Worm (Caenorhabditis elegans) whole organism, L4 larva: ENCODE data around the gene nmad-1.

Experiments used
- D1046.2 ChIP-seq: fragments of 200-800 bp; sonication (Bioruptor generic); IDR thresholded peaks from 2 replicates; pipeline ENCODE4 v1.3.6; 2022; ENCODE audit warnings: missing genetic modification characterization, missing compliant biosample characterization
- F10B5.3 ChIP-seq: sonication (generic microtip); optimal IDR thresholded peaks from 2 replicates; lab custom pipeline; 2016; ENCODE audit warnings: mild to moderate bottlenecking, missing genetic modification characterization, missing compliant biosample characterization
- F26F4.8 ChIP-seq: fragments of 200-800 bp; sonication (Bioruptor generic); conservative IDR thresholded peaks from 2 replicates; pipeline ENCODE4 v1.3.6; 2022; ENCODE audit warnings: missing genetic modification characterization, missing compliant biosample characterization
- F49E8.2 ChIP-seq: sonication (generic microtip); optimal IDR thresholded peaks from 2 replicates; lab custom pipeline; 2016; ENCODE audit warnings: missing compliant biosample characterization, mild to moderate bottlenecking, missing genetic modification characterization, borderline replicate concordance
- Y48G9A.11 ChIP-seq: fragments of 200-800 bp; sonication (Bioruptor generic); IDR thresholded peaks from 2 replicates; pipeline ENCODE4 v1.3.6; 2022; ENCODE audit warnings: missing genetic modification reagents, missing genetic modification characterization, missing compliant biosample characterization
- ZK337.2 ChIP-seq: fragments of 200-800 bp; sonication (Bioruptor generic); IDR thresholded peaks from 2 replicates; pipeline ENCODE4 v1.3.6; 2022; ENCODE audit warnings: missing genetic modification reagents, missing genetic modification characterization, missing compliant biosample characterization
- ZK546.5 ChIP-seq, 2 experiments: sonication (generic microtip); optimal IDR thresholded peaks; 2 replicates each; lab custom pipeline; 2017; ENCODE audit warnings: missing biosample characterization in 2 of 2, missing genetic modification characterization in 2 of 2
- aha-1 ChIP-seq: fragments of 150-350 bp; peaks from one replicate; lab custom pipeline; 2014; ENCODE audit warnings: missing biosample characterization, missing genetic modification characterization
- ama-1 ChIP-seq: fragments of 150-350 bp; optimal IDR thresholded peaks from 2 replicates; lab custom pipeline; 2014; ENCODE audit warnings: inconsistent platforms, mixed read lengths
- attf-4 ChIP-seq: sonication (generic microtip); optimal IDR thresholded peaks from 3 replicates; lab custom pipeline; 2017; ENCODE audit warnings: missing biosample characterization, missing genetic modification characterization
- ceh-20 ChIP-seq: fragments of 200-800 bp; sonication (Bioruptor generic); IDR thresholded peaks from 2 replicates; pipeline ENCODE4 v1.3.6; 2022; ENCODE audit warnings: missing genetic modification reagents, missing genetic modification characterization, missing compliant biosample characterization
- ceh-82 ChIP-seq: sonication (generic microtip); optimal IDR thresholded peaks from 2 replicates; lab custom pipeline; 2017; ENCODE audit warnings: missing biosample characterization, missing genetic modification characterization
- ctbp-1 ChIP-seq: fragments of 200-800 bp; sonication (Bioruptor generic); IDR thresholded peaks from 2 replicates; pipeline ENCODE4 v1.3.6; 2022; ENCODE audit warnings: missing genetic modification reagents, missing genetic modification characterization, missing compliant biosample characterization
- daf-19 ChIP-seq: fragments of 200-800 bp; sonication (Bioruptor generic); conservative IDR thresholded peaks from 2 replicates; pipeline ENCODE4 v1.3.6; 2022; ENCODE audit warnings: missing genetic modification characterization, missing compliant biosample characterization
- daf-8 ChIP-seq: fragments of 200-800 bp; sonication (Bioruptor generic); IDR thresholded peaks from 2 replicates; pipeline ENCODE4 v1.3.6; 2022; ENCODE audit warnings: missing genetic modification characterization, missing compliant biosample characterization
- dmd-8 ChIP-seq: fragments of 200-800 bp; sonication (Bioruptor generic); IDR thresholded peaks from 2 replicates; pipeline ENCODE4 v1.3.6; 2022; ENCODE audit warnings: missing genetic modification characterization, missing compliant biosample characterization
- dmd-9 ChIP-seq: fragments of 200-800 bp; sonication (Bioruptor generic); IDR thresholded peaks from 2 replicates; pipeline ENCODE4 v1.3.6; 2022; ENCODE audit warnings: missing genetic modification reagents, missing genetic modification characterization, missing compliant biosample characterization
- dve-1 ChIP-seq: sonication (generic microtip); optimal IDR thresholded peaks from 2 replicates; lab custom pipeline; 2017; ENCODE audit warnings: antibody characterized with exemption, mild to moderate bottlenecking, missing genetic modification characterization, missing compliant biosample characterization; ENCODE audit not compliant: insufficient read depth
- egl-27 ChIP-seq: sonication (generic microtip); optimal IDR thresholded peaks from 3 replicates; lab custom pipeline; 2017; ENCODE audit warnings: missing biosample characterization, missing genetic modification reagents, missing genetic modification characterization
- egl-43 ChIP-seq: fragments of 200-800 bp; sonication (Bioruptor generic); IDR thresholded peaks from 2 replicates; pipeline ENCODE4 v1.3.6; 2022; ENCODE audit warnings: missing genetic modification reagents, missing genetic modification characterization, missing compliant biosample characterization
- hlh-11 ChIP-seq: fragments of 200-800 bp; sonication (Bioruptor generic); optimal IDR thresholded peaks from 2 replicates; lab custom pipeline; 2018; ENCODE audit warnings: mild to moderate bottlenecking, missing genetic modification characterization, missing compliant biosample characterization
- hlh-30 ChIP-seq: sonication (generic microtip); optimal IDR thresholded peaks from 2 replicates; lab custom pipeline; 2017; ENCODE audit warnings: antibody characterized with exemption, mild to moderate bottlenecking, missing genetic modification characterization, missing compliant biosample characterization; ENCODE audit not compliant: insufficient read depth
- hmg-1.1 ChIP-seq: fragments of 200-800 bp; sonication (Bioruptor generic); IDR thresholded peaks from 2 replicates; pipeline ENCODE4 v1.3.6; 2022; ENCODE audit warnings: missing genetic modification reagents, missing genetic modification characterization, missing compliant biosample characterization
- jun-1 ChIP-seq: fragments of 150-350 bp; optimal IDR thresholded peaks from 2 replicates; lab custom pipeline; 2014; ENCODE audit warnings: missing biosample characterization, missing genetic modification reagents, missing genetic modification characterization
- lim-7 ChIP-seq: fragments of 200-800 bp; sonication (Bioruptor generic); IDR thresholded peaks from 2 replicates; pipeline ENCODE4 v1.3.6; 2022; ENCODE audit warnings: missing genetic modification characterization, missing compliant biosample characterization
- lin-1 ChIP-seq: fragments of 200-800 bp; sonication (Bioruptor generic); IDR thresholded peaks from 2 replicates; pipeline ENCODE4 v1.3.6; 2022; ENCODE audit warnings: missing genetic modification reagents, missing genetic modification characterization, missing compliant biosample characterization
- lin-15B ChIP-seq: fragments of 150-350 bp; sonication (generic microtip); optimal IDR thresholded peaks from 3 replicates; lab custom pipeline; 2014; ENCODE audit warnings: missing biosample characterization, missing genetic modification characterization
- lin-29 ChIP-seq: fragments of 200-800 bp; sonication (Bioruptor generic); IDR thresholded peaks from 2 replicates; pipeline ENCODE4 v1.3.6; 2022; ENCODE audit warnings: missing genetic modification reagents, missing genetic modification characterization, missing compliant biosample characterization
- madf-9 ChIP-seq: fragments of 200-800 bp; sonication (Bioruptor generic); conservative IDR thresholded peaks from 2 replicates; pipeline ENCODE4 v1.3.6; 2022; ENCODE audit warnings: missing genetic modification reagents, missing genetic modification characterization, missing compliant biosample characterization
- mdt-29 ChIP-seq: fragments of 200-800 bp; sonication (Bioruptor generic); IDR thresholded peaks from 2 replicates; pipeline ENCODE4 v1.3.6; 2022; ENCODE audit warnings: missing genetic modification reagents, missing genetic modification characterization, missing compliant biosample characterization
- mes-2 ChIP-seq: sonication (generic microtip); optimal IDR thresholded peaks from 2 replicates; lab custom pipeline; 2016; ENCODE audit warnings: missing genotype, mild to moderate bottlenecking, missing genetic modification characterization, missing compliant biosample characterization; ENCODE audit not compliant: poor library complexity, severe bottlenecking
- mxl-2 ChIP-seq: fragments of 200-800 bp; sonication (Bioruptor generic); conservative IDR thresholded peaks from 2 replicates; pipeline ENCODE4 v1.3.6; 2022; ENCODE audit warnings: missing genetic modification reagents, missing genetic modification characterization, missing compliant biosample characterization
- nhr-10 ChIP-seq: fragments of 150-350 bp; optimal IDR thresholded peaks from 2 replicates; lab custom pipeline; 2014; ENCODE audit warnings: missing biosample characterization, missing genetic modification characterization
- nhr-102 ChIP-seq: sonication (generic microtip); optimal IDR thresholded peaks from 2 replicates; lab custom pipeline; 2016; ENCODE audit warnings: mild to moderate bottlenecking, missing genetic modification characterization, moderate library complexity, missing compliant biosample characterization
- nhr-11 ChIP-seq: fragments of 150-350 bp; optimal IDR thresholded peaks from 2 replicates; lab custom pipeline; 2014; ENCODE audit warnings: missing biosample characterization, missing genetic modification characterization
- nhr-111 ChIP-seq: fragments of 200-800 bp; sonication (Bioruptor generic); optimal IDR thresholded peaks from 2 replicates; lab custom pipeline; 2018; ENCODE audit warnings: mild to moderate bottlenecking, missing genetic modification characterization, missing compliant biosample characterization
- nhr-28 ChIP-seq: fragments of 150-350 bp; optimal IDR thresholded peaks from 2 replicates; lab custom pipeline; 2014; ENCODE audit warnings: missing biosample characterization, missing genetic modification characterization
- nhr-42 ChIP-seq: fragments of 200-800 bp; sonication (Bioruptor generic); IDR thresholded peaks from 2 replicates; pipeline ENCODE4 v1.3.6; 2022; ENCODE audit warnings: missing genetic modification characterization, missing compliant biosample characterization
- nhr-76 ChIP-seq: fragments of 150-350 bp; optimal IDR thresholded peaks from 2 replicates; lab custom pipeline; 2014; ENCODE audit warnings: missing biosample characterization, missing genetic modification characterization
- pha-4 ChIP-seq, 2 experiments: fragments of 150-350 bp in 1 of 2; fragments of 200-800 bp in 1 of 2; sonication (Bioruptor generic) in 1 of 2; IDR thresholded peaks in 1 of 2; optimal IDR thresholded peaks in 1 of 2; 2 replicates each; pipeline versions ENCODE4 v1.3.6 to Lab custom; 2014 to 2022; ENCODE audit warnings: missing genetic modification characterization in 2 of 2, missing genetic modification reagents in 2 of 2, missing biosample characterization in 1 of 2, missing compliant biosample characterization in 1 of 2
- saeg-2 ChIP-seq: fragments of 200-800 bp; sonication (Bioruptor generic); IDR thresholded peaks from 2 replicates; pipeline ENCODE4 v1.3.6; 2022; ENCODE audit warnings: missing genetic modification reagents, missing genetic modification characterization, missing compliant biosample characterization
- sdz-12 ChIP-seq: fragments of 200-800 bp; sonication (Bioruptor generic); optimal IDR thresholded peaks from 2 replicates; lab custom pipeline; 2018; ENCODE audit warnings: mild to moderate bottlenecking, missing genetic modification characterization, missing compliant biosample characterization
- spr-1 ChIP-seq: sonication (generic microtip); optimal IDR thresholded peaks from 2 replicates; lab custom pipeline; 2016; ENCODE audit warnings: mild to moderate bottlenecking, missing genetic modification characterization, missing compliant biosample characterization
- spr-3 ChIP-seq: fragments of 200-800 bp; sonication (Bioruptor generic); optimal IDR thresholded peaks from 2 replicates; lab custom pipeline; 2018; ENCODE audit warnings: mild to moderate bottlenecking, missing genetic modification characterization, missing compliant biosample characterization
- tag-97 ChIP-seq: fragments of 200-800 bp; sonication (Bioruptor generic); IDR thresholded peaks from 2 replicates; pipeline ENCODE4 v1.3.6; 2022; ENCODE audit warnings: missing genetic modification characterization, missing compliant biosample characterization
- unc-39 ChIP-seq: sonication (generic microtip); optimal IDR thresholded peaks from 2 replicates; lab custom pipeline; 2017; ENCODE audit warnings: missing biosample characterization, missing genetic modification characterization
- unc-62 ChIP-seq, 3 experiments: fragments of 150-350 bp in 1 of 3; sonication (generic microtip); optimal IDR thresholded peaks in 2 of 3; peaks in 1 of 3; 1 replicate in 1 of 3; 2 replicates in 2 of 3; lab custom pipeline; 2014 to 2017; ENCODE audit warnings: missing biosample characterization in 3 of 3, missing genetic modification characterization in 3 of 3, missing genetic modification reagents in 3 of 3, missing genotype in 1 of 3
- zfp-2 ChIP-seq: sonication (generic microtip); optimal IDR thresholded peaks from 2 replicates; lab custom pipeline; 2016; ENCODE audit warnings: mild to moderate bottlenecking, missing genetic modification characterization, missing compliant biosample characterization
- zip-11 ChIP-seq: fragments of 200-800 bp; sonication (Bioruptor generic); IDR thresholded peaks from 2 replicates; pipeline ENCODE4 v1.3.6; 2022; ENCODE audit warnings: missing genetic modification characterization, missing compliant biosample characterization
- zip-2 ChIP-seq: fragments of 150-350 bp; optimal IDR thresholded peaks from 2 replicates; lab custom pipeline; 2014; ENCODE audit warnings: missing biosample characterization, missing genetic modification characterization

Gene nmad-1

DNA sequence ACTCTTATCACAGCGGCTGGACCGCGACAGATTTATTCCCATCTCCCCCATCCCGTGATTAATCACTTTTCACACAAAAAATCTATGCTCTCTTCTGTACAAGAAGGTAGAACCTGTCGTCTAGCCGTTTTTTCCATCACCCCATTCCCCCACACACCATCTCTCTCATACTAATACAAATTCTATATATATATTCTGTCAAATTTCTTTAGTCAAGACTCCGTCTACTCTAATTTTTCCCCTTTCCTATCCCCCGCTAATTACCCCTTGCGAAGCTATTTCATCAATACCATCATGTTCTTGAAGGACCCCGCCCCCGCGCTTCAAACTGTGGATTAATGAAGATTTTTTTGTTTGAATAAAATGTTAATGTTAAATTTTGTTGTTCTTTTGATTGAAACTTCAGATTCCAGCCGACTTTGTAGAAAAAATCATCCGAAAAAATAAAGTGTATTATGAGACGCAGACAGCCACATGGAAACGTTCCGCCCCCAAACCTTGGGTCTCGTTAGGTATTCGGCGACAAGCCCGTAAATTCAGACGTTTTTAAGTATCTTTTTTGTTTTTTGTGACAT is 48.6 kb downstream of the nmad-1 start (continued):
- TF ChIP-seq sdz-12 (peak; percentile 10), D1046.2 (GFP tag; lab: Robert Waterston, UW) (no peak), ctbp-1 (GFP tag; lab: Robert Waterston, UW) (no peak), pha-4 (GFP tag; IDR thresholded peaks at IDR 0.05; lab: Robert Waterston, UW) (no peak), pha-4 (tag; optimal IDR thresholded peaks at IDR 0.05; lab: Kevin White, UChicago) (no peak), saeg-2 (GFP tag; lab: Robert Waterston, UW) (0 out of 2 replicates have a peak, but pooled peaks have one; percentile 11), mdt-29 (GFP tag; lab: Robert Waterston, UW) (no peak; the same call in 1 of the 2 replicates), hlh-30 (peak; percentile 44), zip-2 (tag; lab: Kevin White, UChicago) (no peak), ceh-20 (GFP tag; lab: Robert Waterston, UW) (no peak), nhr-111 (GFP tag; lab: Kevin White, UChicago) (peak; percentile 50), jun-1 (no peak), mes-2 (tag; lab: Kevin White, UChicago) (peak; percentile 32), hlh-11 (tag; lab: Kevin White, UChicago) (peak; percentile 18), lin-15B (tag; lab: Kevin White, UChicago) (no peak), tag-97 (no peak), madf-9 (no peak), Y48G9A.11 (GFP tag; lab: Robert Waterston, UW) (no peak), F49E8.2 (tag; lab: Kevin White, UChicago) (no peak), daf-19 (GFP tag; lab: Robert Waterston, UW) (no peak), ceh-82 (tag; lab: Kevin White, UChicago) (no peak), attf-4 (tag; lab: Kevin White, UChicago) (no peak), nhr-10 (tag; lab: Kevin White, UChicago) (peak; percentile 76), nhr-28 (tag; lab: Kevin White, UChicago) (no peak), aha-1 (tag; lab: Kevin White, UChicago) (peak; percentile 99), zfp-2 (tag; lab: Kevin White, UChicago) (no peak), mxl-2 (GFP tag; lab: Robert Waterston, UW) (no peak; the same call in 1 of the 2 replicates), ZK546.5 (tag; optimal IDR thresholded peaks at IDR 0.05; lab: Kevin White, UChicago) (no peak), spr-1 (no peak), nhr-11 (no peak), lin-1 (no peak), egl-43 (GFP tag; lab: Robert Waterston, UW) (no peak), nhr-42 (GFP tag; lab: Robert Waterston, UW) (peak; percentile 27; the same call in 1 of the 2 replicates), lim-7 (GFP tag; lab: Robert Waterston, UW) (peak; percentile 43; the same call in 1 of the 2 replicates), nhr-76 (tag; lab: Kevin White, UChicago) (no peak), spr-3 (no peak), dve-1 (tag; lab: Kevin White, UChicago) (no peak), daf-8 (GFP tag; lab: Robert Waterston, UW) (no peak), zip-11 (GFP tag; lab: Robert Waterston, UW) (no peak), egl-27 (tag; lab: Kevin White, UChicago) (no peak), unc-62 (GFP tag; optimal IDR thresholded peaks at IDR 0.05 in 1 of 2; lab: Kevin White, UChicago) (no peak), unc-62 (tag; optimal IDR thresholded peaks at IDR 0.05; lab: Kevin White, UChicago) (no peak), unc-39 (tag; lab: Kevin White, UChicago) (no peak), F26F4.8 (no peak), F10B5.3 (tag; lab: Kevin White, UChicago) (no peak), dmd-9 (GFP tag; lab: Robert Waterston, UW) (peak; percentile 50; the same call in 1 of the 2 replicates), nhr-102 (tag; lab: Kevin White, UChicago) (peak; percentile 44), lin-29 (GFP tag; lab: Robert Waterston, UW) (no peak), ama-1 (lab: Kevin White, UChicago) (peak; percentile 86), hmg-1.1 (GFP tag; lab: Robert Waterston, UW) (no peak), ZK337.2 (GFP tag; lab: Robert Waterston, UW) (no peak; the same call in 1 of the 2 replicates), dmd-8 (GFP tag; lab: Robert Waterston, UW) (0 out of 2 replicates have a peak, but pooled peaks have one; percentile 33)
